Worm (Caenorhabditis elegans) whole organism, late embryonic: ENCODE data around the gene srg-62.

Source experiments
- K02D7.2 ChIP-seq: sonication (generic microtip); optimal IDR thresholded peaks from 2 replicates; lab custom pipeline; 2017; ENCODE audit warnings: mild to moderate bottlenecking, missing genetic modification characterization, missing compliant biosample characterization
- T23F11.4 ChIP-seq: fragments of 200-800 bp; sonication (Bioruptor generic); optimal IDR thresholded peaks from 2 replicates; lab custom pipeline; 2018; ENCODE audit warnings: mild to moderate bottlenecking, missing genetic modification characterization, missing compliant biosample characterization
- Y22D7AL.16 ChIP-seq: sonication (generic microtip); optimal IDR thresholded peaks from 2 replicates; lab custom pipeline; 2016; ENCODE audit warnings: missing genetic modification characterization, missing compliant biosample characterization
- ceh-19 ChIP-seq: fragments of 200-800 bp; sonication (Bioruptor generic); optimal IDR thresholded peaks from 2 replicates; lab custom pipeline; 2018; ENCODE audit warnings: mild to moderate bottlenecking, missing genetic modification characterization, missing compliant biosample characterization
- ceh-2 ChIP-seq: sonication (generic microtip); optimal IDR thresholded peaks from 2 replicates; lab custom pipeline; 2016; ENCODE audit warnings: missing genotype, missing genetic modification characterization, missing compliant biosample characterization
- ceh-30 ChIP-seq: fragments of 150-350 bp; optimal IDR thresholded peaks from 2 replicates; lab custom pipeline; 2014; ENCODE audit warnings: missing biosample characterization, missing genetic modification characterization
- ceh-34 ChIP-seq: sonication (generic microtip); optimal IDR thresholded peaks from 2 replicates; lab custom pipeline; 2016; ENCODE audit warnings: mild to moderate bottlenecking, missing genetic modification characterization, missing compliant biosample characterization
- ceh-45 ChIP-seq: fragments of 200-800 bp; sonication (Bioruptor generic); IDR thresholded peaks from 2 replicates; pipeline ENCODE4 v1.3.6; 2022; ENCODE audit warnings: missing genetic modification reagents, missing genetic modification characterization, missing compliant biosample characterization
- ceh-48 ChIP-seq: sonication (generic microtip); optimal IDR thresholded peaks from 2 replicates; lab custom pipeline; 2016; ENCODE audit warnings: missing genetic modification characterization, inconsistent platforms, missing compliant biosample characterization
- ceh-9 ChIP-seq: sonication (generic microtip); optimal IDR thresholded peaks from 2 replicates; lab custom pipeline; 2016; ENCODE audit warnings: mild to moderate bottlenecking, missing genetic modification characterization, inconsistent platforms, missing compliant biosample characterization
- dve-1 ChIP-seq: sonication (generic microtip); optimal IDR thresholded peaks from 2 replicates; lab custom pipeline; 2017; ENCODE audit warnings: antibody characterized with exemption, mild to moderate bottlenecking, missing genetic modification characterization, missing compliant biosample characterization
- elt-2 ChIP-seq: sonication (generic microtip); optimal IDR thresholded peaks from 2 replicates; lab custom pipeline; 2016; ENCODE audit warnings: missing genetic modification reagents, missing genetic modification characterization, missing compliant biosample characterization
- elt-4 ChIP-seq: sonication (generic microtip); optimal IDR thresholded peaks from 2 replicates; lab custom pipeline; 2016; ENCODE audit warnings: missing genetic modification characterization, missing compliant biosample characterization
- ets-4 ChIP-seq: sonication (generic microtip); optimal IDR thresholded peaks from 2 replicates; lab custom pipeline; 2016; ENCODE audit warnings: missing genetic modification characterization, missing compliant biosample characterization
- fkh-6 ChIP-seq: sonication (generic microtip); optimal IDR thresholded peaks from 2 replicates; lab custom pipeline; 2016; ENCODE audit warnings: missing genetic modification characterization, missing compliant biosample characterization
- hlh-13 ChIP-seq: fragments of 200-800 bp; sonication (Bioruptor generic); optimal IDR thresholded peaks from 2 replicates; lab custom pipeline; 2018; ENCODE audit warnings: mild to moderate bottlenecking, missing genetic modification characterization, missing compliant biosample characterization
- hlh-6 ChIP-seq: sonication (generic microtip); optimal IDR thresholded peaks from 2 replicates; lab custom pipeline; 2016; ENCODE audit warnings: missing genotype, missing genetic modification characterization, missing compliant biosample characterization
- mec-3 ChIP-seq: sonication (generic microtip); optimal IDR thresholded peaks from 2 replicates; lab custom pipeline; 2016; ENCODE audit warnings: borderline replicate concordance, missing genetic modification characterization, missing compliant biosample characterization
- nfya-1 ChIP-seq: sonication (generic microtip); optimal IDR thresholded peaks from 2 replicates; lab custom pipeline; 2017; ENCODE audit warnings: missing genetic modification characterization, mild to moderate bottlenecking, missing compliant biosample characterization, antibody characterized with exemption, moderate library complexity
- npax-4 ChIP-seq: sonication (generic microtip); optimal IDR thresholded peaks from 2 replicates; lab custom pipeline; 2016; ENCODE audit warnings: missing genetic modification characterization, missing compliant biosample characterization
- pat-9 ChIP-seq: fragments of 200-800 bp; sonication (Bioruptor generic); optimal IDR thresholded peaks from 2 replicates; lab custom pipeline; 2018; ENCODE audit warnings: mild to moderate bottlenecking, missing genetic modification characterization, moderate library complexity, missing compliant biosample characterization
- pax-1 ChIP-seq: fragments of 150-350 bp; optimal IDR thresholded peaks from 2 replicates; lab custom pipeline; 2014; ENCODE audit warnings: missing biosample characterization, missing genetic modification characterization
- pha-2 ChIP-seq: sonication (generic microtip); optimal IDR thresholded peaks from 2 replicates; lab custom pipeline; 2017; ENCODE audit warnings: mild to moderate bottlenecking, missing genetic modification characterization, missing compliant biosample characterization
- pha-4 ChIP-seq: fragments of 150-350 bp; optimal IDR thresholded peaks from 2 replicates; lab custom pipeline; 2018; ENCODE audit warnings: missing biosample characterization, missing genetic modification reagents, missing genetic modification characterization
- pros-1 ChIP-seq: fragments of 150-350 bp; optimal IDR thresholded peaks from 2 replicates; lab custom pipeline; 2014; ENCODE audit warnings: missing biosample characterization, missing genetic modification reagents, missing genetic modification characterization
- ref-2 ChIP-seq: sonication (generic microtip); optimal IDR thresholded peaks from 2 replicates; lab custom pipeline; 2016; ENCODE audit warnings: missing genetic modification characterization, missing compliant biosample characterization
- sox-4 ChIP-seq: sonication (generic microtip); optimal IDR thresholded peaks from 2 replicates; lab custom pipeline; 2017; ENCODE audit warnings: mild to moderate bottlenecking, missing genetic modification characterization, inconsistent platforms, missing compliant biosample characterization
- syd-9 ChIP-seq: sonication (generic microtip); optimal IDR thresholded peaks from 2 replicates; lab custom pipeline; 2016; ENCODE audit warnings: mild to moderate bottlenecking, missing genetic modification characterization, moderate library complexity, missing compliant biosample characterization
- ttx-3 ChIP-seq: sonication (generic microtip); optimal IDR thresholded peaks from 2 replicates; lab custom pipeline; 2016; ENCODE audit warnings: missing genetic modification reagents, missing genetic modification characterization, missing compliant biosample characterization
- unc-3 ChIP-seq, 2 experiments: fragments of 200-800 bp in 1 of 2; sonication (Bioruptor generic) in 1 of 2; sonication (generic microtip) in 1 of 2; conservative IDR thresholded peaks in 1 of 2; optimal IDR thresholded peaks in 1 of 2; 2 replicates each; pipeline versions ENCODE4 v1.3.6 to Lab custom; 2016 to 2022; ENCODE audit warnings: missing compliant biosample characterization in 2 of 2, missing genetic modification characterization in 2 of 2, missing genetic modification reagents in 1 of 2
- unc-55 ChIP-seq: sonication (generic microtip); optimal IDR thresholded peaks from 2 replicates; lab custom pipeline; 2017; ENCODE audit warnings: missing biosample characterization, missing genetic modification reagents, missing genetic modification characterization
- unc-86 ChIP-seq: sonication (generic microtip); optimal IDR thresholded peaks from 2 replicates; lab custom pipeline; 2016; ENCODE audit warnings: missing genetic modification characterization, missing compliant biosample characterization
- zip-5 ChIP-seq: sonication (generic microtip); optimal IDR thresholded peaks from 2 replicates; lab custom pipeline; 2016; ENCODE audit warnings: missing genetic modification characterization, missing compliant biosample characterization

Gene srg-62

DNA sequence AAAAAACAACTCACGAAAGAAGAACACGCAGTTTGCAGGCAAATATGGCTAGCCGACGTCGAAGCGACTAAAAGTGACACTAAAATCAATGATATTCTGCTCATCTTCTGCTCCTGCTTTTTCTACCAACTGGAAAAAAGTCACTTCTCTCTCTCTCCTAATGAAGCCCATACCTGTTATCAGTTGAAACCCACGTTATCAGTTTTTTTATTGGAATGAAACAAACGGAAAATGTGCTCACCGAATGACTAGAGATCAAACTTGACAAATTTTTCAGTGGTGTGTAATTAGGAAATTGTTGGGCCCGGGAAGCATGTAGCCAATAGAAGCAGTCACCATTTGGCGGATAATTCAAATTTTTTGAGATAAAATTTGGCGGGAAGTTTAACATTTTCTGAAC is 30.8 kb downstream of the srg-62 start, which contains the start of gene C24B9.3:
TSS of gene C24B9.3 (minus strand) at position 171 of the 400 bp plus-strand sequence.
- TF ChIP-seq pha-4 (tag; lab: Kevin White, UChicago) (no peak), elt-2 (tag; lab: Kevin White, UChicago) (peak; percentile 29)
- TF ChIP-seq, all 69 proteins: peak for 1

ce11 chrV:2710192-2710591 is 32.0 kb downstream of the srg-62 start:
- no peak for TF ChIP-seq elt-4 (tag; lab: Kevin White, UChicago)
- TF ChIP-seq nfya-1 (tag; lab: Kevin White, UChicago) = peak; percentile 54

ce11 chrV:2706379-2706778 is 35.8 kb downstream of the srg-62 start:
- TF ChIP-seq ceh-2 (tag; lab: Kevin White, UChicago) = no peak
- no peak for TF ChIP-seq sox-4 (tag; lab: Kevin White, UChicago)
- no peak for TF ChIP-seq Y22D7AL.16 (tag; lab: Kevin White, UChicago)
- TF ChIP-seq ref-2 (tag; lab: Kevin White, UChicago) = no peak
- no peak for TF ChIP-seq K02D7.2 (tag; lab: Kevin White, UChicago)
- TF ChIP-seq unc-55 (GFP tag; lab: Kevin White, UChicago) = no peak
- TF ChIP-seq pha-2 (tag; lab: Kevin White, UChicago) = no peak
- TF ChIP-seq hlh-13 = no peak

ce11 chrV:2703299-2703698 is 38.9 kb downstream of the srg-62 start:
- TF ChIP-seq ttx-3 (no peak), T23F11.4 (GFP tag; lab: Kevin White, UChicago) (no peak), unc-86 (tag; lab: Kevin White, UChicago) (no peak), ceh-2 (tag; lab: Kevin White, UChicago) (no peak), ceh-34 (tag; lab: Kevin White, UChicago) (no peak), ceh-45 (GFP tag; lab: Robert Waterston, UW) (no peak), unc-3 (GFP tag; conservative IDR thresholded peaks at IDR 0.05; lab: Robert Waterston, UW) (no peak), unc-3 (tag; optimal IDR thresholded peaks at IDR 0.05; lab: Kevin White, UChicago) (no peak), pha-2 (tag; lab: Kevin White, UChicago) (no peak), syd-9 (no peak), hlh-6 (no peak), pha-4 (tag; lab: Kevin White, UChicago) (no peak), ceh-9 (tag; lab: Kevin White, UChicago) (no peak), mec-3 (no peak), ets-4 (no peak), ceh-19 (GFP tag; lab: Kevin White, UChicago) (no peak), npax-4 (tag; lab: Kevin White, UChicago) (no peak), ceh-30 (no peak), pros-1 (tag; lab: Kevin White, UChicago) (no peak)
- TF ChIP-seq, all 69 proteins: peak for 0

DNA sequence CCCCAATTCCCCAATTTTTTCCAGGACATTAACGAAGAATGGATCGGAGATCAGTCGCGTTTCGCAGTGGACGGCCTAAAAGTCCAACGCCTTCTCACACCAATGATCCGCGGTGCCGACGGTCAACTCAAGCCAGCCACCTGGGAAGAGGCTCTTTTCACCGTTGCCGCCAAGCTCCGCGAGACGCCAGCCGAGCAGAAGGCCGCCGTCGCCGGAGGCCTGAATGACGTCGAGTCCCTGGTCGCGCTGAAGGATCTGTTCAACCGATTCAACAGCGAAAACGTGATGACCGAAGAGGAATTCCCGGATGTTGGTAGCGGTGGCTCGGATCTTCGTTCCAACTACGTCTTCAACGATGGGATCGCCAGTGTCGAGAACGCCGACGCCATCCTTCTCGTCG is 39.3 kb downstream of the srg-62 start:
- TF ChIP-seq syd-9 (no peak), elt-4 (tag; lab: Kevin White, UChicago) (peak; percentile 7), fkh-6 (tag; lab: Kevin White, UChicago) (no peak), pha-4 (tag; lab: Kevin White, UChicago) (no peak), ets-4 (no peak), zip-5 (tag; lab: Kevin White, UChicago) (no peak), mec-3 (no peak), ceh-48 (tag; lab: Kevin White, UChicago) (no peak)
- TF ChIP-seq, all 69 proteins: peak for 1

DNA sequence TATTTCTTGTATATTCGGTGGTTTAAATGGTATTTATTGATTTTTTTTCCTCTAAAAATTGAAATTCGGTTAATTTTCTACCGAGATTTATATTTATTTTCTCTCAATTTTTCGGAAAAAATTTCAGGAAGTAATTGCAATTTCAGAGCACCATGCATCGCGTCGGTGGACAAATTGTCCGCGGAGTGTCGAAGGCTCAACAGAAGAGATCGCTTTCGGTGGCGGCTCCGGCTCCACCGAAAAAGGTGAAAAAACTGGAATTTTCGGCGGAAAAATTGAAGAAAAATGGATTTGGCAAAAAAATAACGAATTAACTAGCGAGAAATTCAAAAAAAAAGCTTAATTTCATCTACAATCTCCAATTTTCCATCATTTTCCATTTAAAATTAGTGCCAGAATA is 43.4 kb downstream of the srg-62 start, which contains the start of gene nuo-5:
TSS of gene nuo-5 (plus strand) at position 147 of the 400 bp plus-strand sequence.
- TF ChIP-seq dve-1 (tag; lab: Kevin White, UChicago) = no peak
- no peak for TF ChIP-seq hlh-13
- TF ChIP-seq syd-9 = no peak
- no peak for TF ChIP-seq pat-9 (tag; lab: Kevin White, UChicago)
- TF ChIP-seq unc-86 (tag; lab: Kevin White, UChicago) = no peak
- TF ChIP-seq ceh-30 = no peak
- no peak for TF ChIP-seq pax-1
- no peak for TF ChIP-seq unc-55 (GFP tag; lab: Kevin White, UChicago)
